Fruit fly (Drosophila melanogaster) whole organism, embryonic: ENCODE results near the gene wrd.

Experiments used
- ATbp ChIP-seq: fragments of 200-800 bp; sonication (Bioruptor generic); optimal IDR thresholded peaks from 2 replicates; lab custom pipeline; 2017; ENCODE audit warnings: missing biosample characterization, mild to moderate bottlenecking, missing genetic modification characterization, missing genetic modification reagents
- Atf-2 ChIP-seq: fragments of 200-800 bp; sonication (Bioruptor generic); optimal IDR thresholded peaks from 2 replicates; lab custom pipeline; 2016; ENCODE audit warnings: missing biosample characterization, missing genetic modification characterization
- CG12236 ChIP-seq: fragments of 200-800 bp; sonication (Bioruptor generic); optimal IDR thresholded peaks from 2 replicates; lab custom pipeline; 2016; ENCODE audit warnings: missing biosample characterization, missing genetic modification characterization
- CG12659 ChIP-seq: fragments of 200-800 bp; sonication (Bioruptor generic); optimal IDR thresholded peaks from 3 replicates; lab custom pipeline; 2017; ENCODE audit warnings: mild to moderate bottlenecking, missing biosample characterization, missing genetic modification reagents, missing genetic modification characterization
- CG13123 ChIP-seq: fragments of 200-800 bp; sonication (Bioruptor generic); optimal IDR thresholded peaks from 2 replicates; lab custom pipeline; 2016; ENCODE audit warnings: missing biosample characterization, missing genetic modification characterization
- CG13287 ChIP-seq: fragments of 200-800 bp; sonication (Bioruptor generic); IDR thresholded peaks from 2 replicates; pipeline ENCODE4 v1.3.6; 2022; ENCODE audit warnings: missing biosample characterization, missing genetic modification characterization; ENCODE audit not compliant: partially characterized antibody
- CG13296 ChIP-seq: fragments of 200-800 bp; sonication (Bioruptor generic); optimal IDR thresholded peaks from 3 replicates; lab custom pipeline; 2018; ENCODE audit warnings: missing biosample characterization, mild to moderate bottlenecking, missing genetic modification characterization
- CG14710 ChIP-seq: fragments of 200-800 bp; sonication (Bioruptor generic); optimal IDR thresholded peaks from 3 replicates; lab custom pipeline; 2019; ENCODE audit warnings: missing biosample characterization, mild to moderate bottlenecking, missing genetic modification characterization, moderate library complexity
- CG15479 ChIP-seq: fragments of 200-800 bp; sonication (Bioruptor generic); optimal IDR thresholded peaks from 3 replicates; lab custom pipeline; 2019; ENCODE audit warnings: missing biosample characterization, mild to moderate bottlenecking, missing genetic modification characterization, moderate library complexity
- CG16815 ChIP-seq: fragments of 200-800 bp; sonication (Bioruptor generic); optimal IDR thresholded peaks from 3 replicates; lab custom pipeline; 2017; ENCODE audit warnings: missing biosample characterization, mild to moderate bottlenecking, missing genetic modification characterization
- CG2712 ChIP-seq: fragments of 200-800 bp; optimal IDR thresholded peaks from 3 replicates; lab custom pipeline; 2019; ENCODE audit warnings: missing biosample characterization, mild to moderate bottlenecking, missing genetic modification characterization, moderate library complexity
- CG30431 ChIP-seq: fragments of 200-800 bp; sonication (Bioruptor generic); optimal IDR thresholded peaks from 2 replicates; lab custom pipeline; 2017; ENCODE audit warnings: missing biosample characterization, missing genetic modification characterization
- CG3995 ChIP-seq: fragments of 200-800 bp; sonication (Bioruptor generic); optimal IDR thresholded peaks from 3 replicates; lab custom pipeline; 2016; ENCODE audit warnings: missing biosample characterization, missing genetic modification characterization
- CG4820 ChIP-seq: fragments of 200-800 bp; sonication (Bioruptor generic); optimal IDR thresholded peaks from 3 replicates; lab custom pipeline; 2016; ENCODE audit warnings: missing biosample characterization, missing genetic modification characterization
- CG5953 ChIP-seq: fragments of 200-800 bp; sonication (Bioruptor generic); IDR thresholded peaks from 2 replicates; pipeline ENCODE4 v1.3.6; 2022; ENCODE audit warnings: missing biosample characterization, missing genetic modification characterization
- CG7839 ChIP-seq: fragments of 200-800 bp; sonication (Bioruptor generic); optimal IDR thresholded peaks from 3 replicates; lab custom pipeline; 2018; ENCODE audit warnings: missing biosample characterization, mild to moderate bottlenecking, missing genetic modification characterization, moderate library complexity
- CG7963 ChIP-seq: fragments of 200-800 bp; sonication (Bioruptor generic); IDR thresholded peaks from 3 replicates; pipeline ENCODE4 v1.3.6; 2022; ENCODE audit warnings: missing biosample characterization, missing genetic modification characterization; ENCODE audit not compliant: partially characterized antibody
- CG8089 ChIP-seq: fragments of 200-800 bp; sonication (Bioruptor generic); optimal IDR thresholded peaks from 3 replicates; lab custom pipeline; 2016; ENCODE audit warnings: missing biosample characterization, missing genetic modification characterization
- CG8944 ChIP-seq: fragments of 200-800 bp; sonication (Bioruptor generic); optimal IDR thresholded peaks from 3 replicates; lab custom pipeline; 2016; ENCODE audit warnings: missing biosample characterization, missing genetic modification characterization
- Dll ChIP-seq: fragments of 200-800 bp; sonication (Bioruptor generic); IDR thresholded peaks from 4 replicates; pipeline ENCODE4 v1.3.6; 2022; ENCODE audit warnings: missing biosample characterization, missing genetic modification characterization; ENCODE audit not compliant: partially characterized antibody
- Ets65A ChIP-seq: fragments of 200-800 bp; sonication (Bioruptor generic); peaks from one replicate; lab custom pipeline; 2016; ENCODE audit warnings: missing biosample characterization, missing genetic modification characterization
- Gsc ChIP-seq: fragments of 200-800 bp; sonication (Bioruptor generic); IDR thresholded peaks from 2 replicates; pipeline ENCODE4 v1.3.6; 2022; ENCODE audit warnings: missing biosample characterization, missing genetic modification characterization
- Kr ChIP-seq: fragments of 200-800 bp; sonication (Bioruptor generic); optimal IDR thresholded peaks from 2 replicates; lab custom pipeline; 2017; ENCODE audit warnings: missing biosample characterization, mild to moderate bottlenecking, missing genetic modification characterization
- NFAT ChIP-seq: fragments of 200-800 bp; sonication (Bioruptor generic); IDR thresholded peaks from 2 replicates; pipeline ENCODE4 v1.3.6; 2022; ENCODE audit warnings: missing biosample characterization, missing genetic modification characterization
- Scr ChIP-seq: fragments of 200-800 bp; sonication (Bioruptor generic); IDR thresholded peaks from 2 replicates; pipeline ENCODE4 v1.3.6; 2022; ENCODE audit warnings: missing biosample characterization, missing genetic modification characterization; ENCODE audit not compliant: partially characterized antibody
- Side ChIP-seq: fragments of 200-800 bp; sonication (Bioruptor generic); optimal IDR thresholded peaks from 2 replicates; lab custom pipeline; 2016; ENCODE audit warnings: missing biosample characterization, missing genetic modification characterization
- ara ChIP-seq: fragments of 200-800 bp; sonication (Bioruptor generic); IDR thresholded peaks from 2 replicates; pipeline ENCODE4 v1.3.6; 2022; ENCODE audit warnings: missing biosample characterization, missing genetic modification characterization
- crol ChIP-seq: fragments of 200-800 bp; sonication (Bioruptor generic); IDR thresholded peaks from 2 replicates; pipeline ENCODE4 v1.3.6; 2022; ENCODE audit warnings: missing biosample characterization, missing genetic modification characterization
- cwo ChIP-seq: fragments of 200-800 bp; sonication (Bioruptor generic); optimal IDR thresholded peaks from 3 replicates; lab custom pipeline; 2017; ENCODE audit warnings: missing biosample characterization, missing genetic modification characterization, mild to moderate bottlenecking, moderate library complexity, missing genetic modification reagents
- danr ChIP-seq: fragments of 200-800 bp; sonication (Bioruptor generic); IDR thresholded peaks from 2 replicates; pipeline ENCODE4 v1.3.6; 2022; ENCODE audit warnings: missing biosample characterization, missing genetic modification characterization
- dimm ChIP-seq: fragments of 200-800 bp; sonication (Bioruptor generic); IDR thresholded peaks from 2 replicates; pipeline ENCODE4 v1.3.6; 2022; ENCODE audit warnings: missing biosample characterization, missing genetic modification characterization
- dmrt99B ChIP-seq: fragments of 200-800 bp; sonication (Bioruptor generic); optimal IDR thresholded peaks from 2 replicates; lab custom pipeline; 2018; ENCODE audit warnings: missing biosample characterization, mild to moderate bottlenecking, missing genetic modification characterization, moderate library complexity
- fd64A ChIP-seq: fragments of 200-800 bp; sonication (Bioruptor generic); optimal IDR thresholded peaks from 3 replicates; lab custom pipeline; 2018; ENCODE audit warnings: missing biosample characterization, mild to moderate bottlenecking, missing genetic modification characterization
- gfzf ChIP-seq: fragments of 200-800 bp; sonication (Bioruptor generic); optimal IDR thresholded peaks from 2 replicates; lab custom pipeline; 2016; ENCODE audit warnings: missing biosample characterization, mild to moderate bottlenecking, missing genetic modification characterization, moderate library complexity
- h ChIP-seq: fragments of >200 bp; optimal IDR thresholded peaks from 2 replicates; lab custom pipeline; 2017
- ind ChIP-seq: fragments of 200-800 bp; sonication (Bioruptor generic); optimal IDR thresholded peaks from 3 replicates; lab custom pipeline; 2016; ENCODE audit warnings: missing biosample characterization, missing genetic modification characterization
- kay ChIP-seq: fragments of 200-800 bp; sonication (Bioruptor generic); optimal IDR thresholded peaks from 2 replicates; lab custom pipeline; 2016; ENCODE audit warnings: missing biosample characterization, missing genetic modification characterization
- lola ChIP-seq, 3 experiments: fragments of >200 bp in 2 of 3; fragments of 200-800 bp in 1 of 3; sonication (Bioruptor generic) in 1 of 3; optimal IDR thresholded peaks; 2 replicates each; lab custom pipeline; 2017 to 2019; ENCODE audit warnings: missing biosample characterization in 3 of 3, missing genetic modification characterization in 3 of 3, mild to moderate bottlenecking in 1 of 3, moderate library complexity in 1 of 3
- luna ChIP-seq: fragments of 200-800 bp; sonication (Bioruptor generic); optimal IDR thresholded peaks from 2 replicates; lab custom pipeline; 2016; ENCODE audit warnings: missing biosample characterization, missing genetic modification characterization
- mirr ChIP-seq: fragments of 200-800 bp; sonication (Bioruptor generic); optimal IDR thresholded peaks from 3 replicates; lab custom pipeline; 2018; ENCODE audit warnings: missing biosample characterization, mild to moderate bottlenecking, missing genetic modification characterization
- peb ChIP-seq: fragments of 200-800 bp; sonication (Bioruptor generic); IDR thresholded peaks from 2 replicates; pipeline ENCODE4 v1.3.6; 2022; ENCODE audit warnings: missing biosample characterization, missing genetic modification characterization
- pum ChIP-seq: fragments of 200-800 bp; sonication (Bioruptor generic); optimal IDR thresholded peaks from 2 replicates; lab custom pipeline; 2016; ENCODE audit warnings: missing biosample characterization, missing genetic modification characterization
- pzg ChIP-seq: fragments of 200-800 bp; sonication (Bioruptor generic); optimal IDR thresholded peaks from 3 replicates; lab custom pipeline; 2018; ENCODE audit warnings: missing biosample characterization, mild to moderate bottlenecking, missing genetic modification characterization, moderate library complexity
- schlank ChIP-seq: fragments of 200-800 bp; sonication (Bioruptor generic); optimal IDR thresholded peaks from 2 replicates; lab custom pipeline; 2018; ENCODE audit warnings: missing biosample characterization, mild to moderate bottlenecking, missing genetic modification characterization
- scrt ChIP-seq: fragments of 200-800 bp; sonication (Bioruptor generic); optimal IDR thresholded peaks from 2 replicates; lab custom pipeline; 2018; ENCODE audit warnings: missing biosample characterization, mild to moderate bottlenecking, missing genetic modification characterization, moderate library complexity
- sim ChIP-seq: fragments of 200-800 bp; sonication (Bioruptor generic); IDR thresholded peaks from 2 replicates; pipeline ENCODE4 v1.3.6; 2022; ENCODE audit warnings: missing biosample characterization, missing genetic modification characterization
- so ChIP-seq: fragments of 200-800 bp; sonication (Bioruptor generic); IDR thresholded peaks from 3 replicates; pipeline ENCODE4 v1.3.6; 2022; ENCODE audit warnings: missing biosample characterization, missing genetic modification characterization
- sob ChIP-seq: fragments of 200-800 bp; sonication (Bioruptor generic); IDR thresholded peaks from 2 replicates; pipeline ENCODE4 v1.3.6; 2022; ENCODE audit warnings: missing biosample characterization, missing genetic modification characterization
- sr ChIP-seq: fragments of 200-800 bp; sonication (Bioruptor generic); IDR thresholded peaks from 3 replicates; pipeline ENCODE4 v1.3.6; 2022; ENCODE audit warnings: missing biosample characterization, missing genetic modification characterization
- tap ChIP-seq: fragments of 200-800 bp; optimal IDR thresholded peaks from 3 replicates; lab custom pipeline; 2019; ENCODE audit warnings: missing biosample characterization, mild to moderate bottlenecking, missing genetic modification characterization, moderate library complexity
- tna ChIP-seq: fragments of 200-800 bp; sonication (Bioruptor generic); IDR thresholded peaks from 2 replicates; pipeline ENCODE4 v1.3.6; 2022; ENCODE audit warnings: missing biosample characterization, missing genetic modification characterization; ENCODE audit not compliant: partially characterized antibody
- yki ChIP-seq: fragments of >200 bp; optimal IDR thresholded peaks from 3 replicates; lab custom pipeline; 2018

Gene wrd

DNA sequence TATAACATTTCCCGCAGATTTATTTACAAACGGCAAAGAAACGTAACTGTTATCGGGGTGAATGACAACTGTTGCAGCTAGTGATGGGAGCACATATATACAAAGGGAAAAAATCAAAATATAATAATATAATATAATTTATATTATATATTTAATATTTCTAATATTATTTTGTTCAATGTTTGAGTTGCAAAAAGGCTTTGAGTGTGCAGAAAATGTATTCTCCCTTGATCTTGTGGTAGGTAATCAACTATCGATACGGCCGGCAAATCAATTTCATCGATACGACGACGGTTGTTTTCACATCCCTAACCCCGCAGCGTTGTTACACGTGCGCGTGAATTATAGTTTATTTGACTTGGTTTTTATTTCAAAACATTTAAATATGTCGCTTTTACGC is 55.9 kb downstream of the wrd start, which contains the start of the genes mTerf5 and Non3 (continued):
- TF ChIP-seq CG12236 (no peak), gfzf (GFP tag; lab: Kevin White, UChicago) (no peak), Atf-2 (no peak), ATbp (GFP tag; lab: Kevin White, UChicago) (peak; percentile 28), scrt (GFP tag; lab: Kevin White, UChicago) (peak; percentile 96), schlank (tag; lab: Kevin White, UChicago) (no peak), CG8944 (GFP tag; lab: Kevin White, UChicago) (peak; percentile 17), CG7963 (GFP tag; lab: Robert Waterston, UW) (peak; percentile 76; the same call in 2 of the 3 replicates), sim (no peak), crol (GFP tag; lab: Robert Waterston, UW) (no peak), Kr (GFP tag; lab: Kevin White, UChicago) (no peak), pum (GFP tag; lab: Kevin White, UChicago) (peak; percentile 10), dimm (GFP tag; lab: Robert Waterston, UW) (no peak), CG30431 (peak; percentile 12), h (lab: Kevin White, UChicago) (no peak), ind (GFP tag; lab: Kevin White, UChicago) (peak; percentile 68), CG13296 (GFP tag; lab: Kevin White, UChicago) (peak; percentile 68), NFAT (GFP tag; lab: Robert Waterston, UW) (no peak), CG4820 (GFP tag; lab: Kevin White, UChicago) (peak; percentile 42), Dll (GFP tag; lab: Robert Waterston, UW) (peak; percentile 95), CG7839 (tag; lab: Kevin White, UChicago) (peak; percentile 63), cwo (GFP tag; lab: Kevin White, UChicago) (peak; percentile 70), CG15479 (GFP tag; lab: Kevin White, UChicago) (no peak), pzg (GFP tag; lab: Kevin White, UChicago) (peak; percentile 51), sob (GFP tag; lab: Robert Waterston, UW) (peak; percentile 25; the same call in 1 of the 2 replicates), mirr (GFP tag; lab: Kevin White, UChicago) (no peak), so (GFP tag; lab: Robert Waterston, UW) (no peak), Gsc (GFP tag; lab: Robert Waterston, UW) (no peak), sr (GFP tag; lab: Robert Waterston, UW) (no peak), ara (no peak), CG13287 (GFP tag; lab: Robert Waterston, UW) (peak; percentile 95), CG14710 (tag; lab: Kevin White, UChicago) (peak; percentile 78), CG8089 (GFP tag; lab: Kevin White, UChicago) (no peak), dmrt99B (no peak), CG12659 (GFP tag; lab: Kevin White, UChicago) (peak; percentile 75), CG3995 (GFP tag; lab: Kevin White, UChicago) (no peak), CG16815 (peak; percentile 17), luna (GFP tag; lab: Kevin White, UChicago) (no peak), fd64A (GFP tag; lab: Kevin White, UChicago) (no peak), CG13123 (GFP tag; lab: Kevin White, UChicago) (peak; percentile 38), kay (no peak), tna (peak; percentile 52; the same call in 1 of the 2 replicates), lola (GFP tag; optimal IDR thresholded peaks at IDR 0.05; lab: Kevin White, UChicago) (peak in 1 of 3 experiments; percentile 61), tap (tag; lab: Kevin White, UChicago) (peak; percentile 27), Scr (GFP tag; lab: Robert Waterston, UW) (peak; percentile 94), danr (GFP tag; lab: Robert Waterston, UW) (no peak), Ets65A (GFP tag; lab: Kevin White, UChicago) (peak; percentile 83), yki (lab: Kevin White, UChicago) (no peak), peb (GFP tag; lab: Robert Waterston, UW) (peak; percentile 17; the same call in 1 of the 2 replicates), Side (GFP tag; lab: Kevin White, UChicago) (no peak), CG5953 (GFP tag; lab: Robert Waterston, UW) (no peak), CG2712 (tag; lab: Kevin White, UChicago) (peak; percentile 80)
